Fruit fly (Drosophila melanogaster): Measurements from ENCODE around the gene jp.
A peak's percentile ranks its signal among the peaks of the same experiment; 100 is the strongest.

The jp gene

dm6 chr2L:9520886-9521868 lies 45.4 kb downstream of the jp start, which contains the start of gene Oatp30B (continued):
- TF ChIP-seq CG12155 (GFP tag; optimal IDR thresholded peaks at IDR 0.05), result peak; percentile 96
- peak; percentile 50 for TF ChIP-seq Dp (GFP tag; optimal IDR thresholded peaks at IDR 0.05)
- TF ChIP-seq disco-r (GFP tag; optimal IDR thresholded peaks at IDR 0.05), result peak; percentile 90
- TF ChIP-seq ewg (GFP tag; optimal IDR thresholded peaks at IDR 0.05), result peak; percentile 88
- peak; percentile 98 for TF ChIP-seq CG30403 (GFP tag; optimal IDR thresholded peaks at IDR 0.05)
- peak; percentile 81 for TF ChIP-seq aop (GFP tag; IDR thresholded peaks at IDR 0.05)
- peak; percentile 92 for TF ChIP-seq CG7987 (GFP tag; optimal IDR thresholded peaks at IDR 0.05)
- TF ChIP-seq ap (GFP tag; IDR thresholded peaks at IDR 0.05), result peak; percentile 95
- peak; percentile 94 for TF ChIP-seq CG9215 (GFP tag; IDR thresholded peaks at IDR 0.05)
- no peak for TF ChIP-seq Lpt (GFP tag; optimal IDR thresholded peaks at IDR 0.05)
- peak; percentile 98 for TF ChIP-seq CG4424 (GFP tag; optimal IDR thresholded peaks at IDR 0.05)
- TF ChIP-seq gfzf (GFP tag; optimal IDR thresholded peaks at IDR 0.05), result peak; percentile 51
- peak; percentile 95 for TF ChIP-seq fd96Cb (tag; optimal IDR thresholded peaks at IDR 0.05)
- peak; percentile 92 for TF ChIP-seq eyg (GFP tag; optimal IDR thresholded peaks at IDR 0.05)
- TF ChIP-seq CG15696 (tag; optimal IDR thresholded peaks at IDR 0.05), result peak; percentile 99
- TF ChIP-seq CG7928 (GFP tag; optimal IDR thresholded peaks at IDR 0.05), result peak; percentile 71
- peak; percentile 98 for TF ChIP-seq CG10366 (GFP tag; IDR thresholded peaks at IDR 0.05)
- TF ChIP-seq CG8290 (GFP tag; optimal IDR thresholded peaks at IDR 0.05), result peak; percentile 93
- TF ChIP-seq CG8290 (tag; optimal IDR thresholded peaks at IDR 0.05), result peak; percentile 73 to 96
- TF ChIP-seq BtbVII (GFP tag; optimal IDR thresholded peaks at IDR 0.05), result peak; percentile 87
- TF ChIP-seq seq (GFP tag; IDR thresholded peaks at IDR 0.05), result peak; percentile 94
- TF ChIP-seq Ets65A (GFP tag), result peak; percentile 99
- TF ChIP-seq tx (GFP tag; optimal IDR thresholded peaks at IDR 0.05), result peak; percentile 94
- TF ChIP-seq her (GFP tag; optimal IDR thresholded peaks at IDR 0.05), result peak; percentile 89
- peak; percentile 95 for TF ChIP-seq sug (tag; optimal IDR thresholded peaks at IDR 0.05)
- peak; percentile 96 for TF ChIP-seq pum (GFP tag; optimal IDR thresholded peaks at IDR 0.05)
- peak; percentile 89 for TF ChIP-seq Bdp1 (GFP tag; optimal IDR thresholded peaks at IDR 0.05)
- peak; percentile 88 for TF ChIP-seq CG7357 (GFP tag; IDR thresholded peaks at IDR 0.05)
- TF ChIP-seq maf-S (GFP tag; optimal IDR thresholded peaks at IDR 0.05), result peak; percentile 96
- peak; percentile 99 for TF ChIP-seq gem (tag; optimal IDR thresholded peaks at IDR 0.05)
- TF ChIP-seq unc-4 (GFP tag; IDR thresholded peaks at IDR 0.05; ENCODE audit: partially characterized antibody), result peak; percentile 98
- TF ChIP-seq CG33557 (GFP tag; optimal IDR thresholded peaks at IDR 0.05), result peak; percentile 94
- peak; percentile 97 for TF ChIP-seq Aef1 (GFP tag; IDR thresholded peaks at IDR 0.05)
- peak; percentile 72 for TF ChIP-seq CG10431 (GFP tag; optimal IDR thresholded peaks at IDR 0.05)
- peak; percentile 58 for TF ChIP-seq fd64A (GFP tag; optimal IDR thresholded peaks at IDR 0.05)
- peak; percentile 97 for TF ChIP-seq CG5953 (GFP tag; IDR thresholded peaks at IDR 0.05)
- peak; percentile 82 for TF ChIP-seq CG17912 (GFP tag; optimal IDR thresholded peaks at IDR 0.05)
- TF ChIP-seq CG14860 (GFP tag; IDR thresholded peaks at IDR 0.05; ENCODE audit: partially characterized antibody), result peak; percentile 97
- TF ChIP-seq CG6689 (GFP tag; IDR thresholded peaks at IDR 0.05), result peak; percentile 96
- TF ChIP-seq CG4707 (GFP tag; optimal IDR thresholded peaks at IDR 0.05), result peak; percentile 81
- peak; percentile 95 for TF ChIP-seq gsb (GFP tag; IDR thresholded peaks at IDR 0.05)
- peak; percentile 97 for TF ChIP-seq CG6272 (GFP tag; IDR thresholded peaks at IDR 0.05)
- peak; percentile 82 for TF ChIP-seq dm (GFP tag; optimal IDR thresholded peaks at IDR 0.05)
- TF ChIP-seq Hey (tag; optimal IDR thresholded peaks at IDR 0.05), result peak; percentile 84
- TF ChIP-seq CG3163 (GFP tag; optimal IDR thresholded peaks at IDR 0.05), result peak; percentile 83
- peak; percentile 98 for TF ChIP-seq Sox102F (GFP tag; optimal IDR thresholded peaks at IDR 0.05)
- peak; percentile 87 for TF ChIP-seq NK7.1 (GFP tag; optimal IDR thresholded peaks at IDR 0.05)
- peak; percentile 93 for TF ChIP-seq luna (GFP tag; optimal IDR thresholded peaks at IDR 0.05)
- TF ChIP-seq CG2120 (GFP tag; optimal IDR thresholded peaks at IDR 0.05), result peak; percentile 99
- no peak for TF ChIP-seq h (optimal IDR thresholded peaks at IDR 0.05)

Measured in whole organism, embryonic.